Worm (Caenorhabditis elegans): ENCODE measurements around the gene C08F8.2.

The C08F8.2 gene

ce11 chrIV:11198983-11199382 lies 48.2 kb downstream of the C08F8.2 start, which contains the start of gene R07H5.16:
Gene R07H5.16 (plus strand): TSS chrIV:11199330.
- 0 out of 2 replicates have a peak, but pooled peaks have one; percentile 64 for TF ChIP-seq ztf-25 (GFP tag; IDR thresholded peaks at IDR 0.05)
- TF ChIP-seq egrh-3 (GFP tag; IDR thresholded peaks at IDR 0.05): 0 out of 2 replicates have a peak, but pooled peaks have one; percentile 21
- peak; percentile 92 for TF ChIP-seq ceh-100 (GFP tag; IDR thresholded peaks at IDR 0.05)
- TF ChIP-seq aptf-2 (GFP tag; conservative IDR thresholded peaks at IDR 0.05): peak; percentile 81
- 0 out of 2 replicates have a peak, but pooled peaks have one; percentile 53 for TF ChIP-seq ztf-28 (GFP tag; IDR thresholded peaks at IDR 0.05)
- TF ChIP-seq Y67H2A.10 (GFP tag; conservative IDR thresholded peaks at IDR 0.05): 0 out of 2 replicates have a peak, but pooled peaks have one; percentile 10
- peak; percentile 32; the same call in 1 of the 2 replicates for TF ChIP-seq D2030.7 (GFP tag; IDR thresholded peaks at IDR 0.05)
- 0 out of 2 replicates have a peak, but pooled peaks have one; percentile 12 for TF ChIP-seq dox-1 (GFP tag; IDR thresholded peaks at IDR 0.05)
- peak; percentile 46; the same call in 1 of the 2 replicates for TF ChIP-seq attf-3 (GFP tag; conservative IDR thresholded peaks at IDR 0.05)
- peak; percentile 79 for TF ChIP-seq mcd-1 (GFP tag; IDR thresholded peaks at IDR 0.05)

- TF ChIP-seq attf-3 (GFP tag; conservative IDR thresholded peaks at IDR 0.05) (0 out of 2 replicates have a peak, but pooled peaks have one; percentile 38), ztf-25 (GFP tag; IDR thresholded peaks at IDR 0.05) (peak; percentile 81), C17E4.6 (GFP tag; IDR thresholded peaks at IDR 0.05) (peak; percentile 27; the same call in 1 of the 2 replicates), ztf-28 (GFP tag; IDR thresholded peaks at IDR 0.05) (peak; percentile 78; the same call in 1 of the 2 replicates), egrh-3 (GFP tag; IDR thresholded peaks at IDR 0.05) (peak; percentile 47; the same call in 1 of the 2 replicates), ceh-100 (GFP tag; IDR thresholded peaks at IDR 0.05) (peak; percentile 89), dox-1 (GFP tag; IDR thresholded peaks at IDR 0.05) (0 out of 2 replicates have a peak, but pooled peaks have one; percentile 45), D2030.7 (GFP tag; IDR thresholded peaks at IDR 0.05) (peak; percentile 49), mcd-1 (GFP tag; IDR thresholded peaks at IDR 0.05) (peak; percentile 77), aptf-2 (GFP tag; conservative IDR thresholded peaks at IDR 0.05) (peak; percentile 74)
Measured at ce11 chrIV:11200682-11201081, 49.9 kb downstream of the C08F8.2 start.

- TF ChIP-seq cebp-1 (GFP tag; IDR thresholded peaks at IDR 0.05) (peak; percentile 78), cebp-1 (tag; optimal IDR thresholded peaks at IDR 0.05) (peak; percentile 70), mcd-1 (GFP tag; IDR thresholded peaks at IDR 0.05) (peak; percentile 60)
Measured at ce11 chrIV:11202389-11202788, 51.6 kb downstream of the C08F8.2 start, which contains the start of gene R07H5.11. Gene R07H5.11 (plus strand): TSS chrIV:11202768.
